Worm (Caenorhabditis elegans): ENCODE results near the gene C39H7.4.
A peak's percentile ranks its signal among the peaks of the same experiment; 100 is the strongest.

C39H7.4 gene

ce11 chrIV:5574033-5574432 lies 40.4 kb downstream of the C39H7.4 start, which contains the start of gene T12E12.6:
TSS of gene T12E12.6 (minus strand) at chrIV:5574133.
- TF ChIP-seq pha-4 (tag; optimal IDR thresholded peaks at IDR 0.05) (peak; percentile 59), nhr-23 (tag; optimal IDR thresholded peaks at IDR 0.05) (no peak), fkh-10 (GFP tag; optimal IDR thresholded peaks at IDR 0.05) (no peak), ZK546.5 (tag; optimal IDR thresholded peaks at IDR 0.05) (no peak), tbx-2 (tag; optimal IDR thresholded peaks at IDR 0.05) (no peak)

DNA sequence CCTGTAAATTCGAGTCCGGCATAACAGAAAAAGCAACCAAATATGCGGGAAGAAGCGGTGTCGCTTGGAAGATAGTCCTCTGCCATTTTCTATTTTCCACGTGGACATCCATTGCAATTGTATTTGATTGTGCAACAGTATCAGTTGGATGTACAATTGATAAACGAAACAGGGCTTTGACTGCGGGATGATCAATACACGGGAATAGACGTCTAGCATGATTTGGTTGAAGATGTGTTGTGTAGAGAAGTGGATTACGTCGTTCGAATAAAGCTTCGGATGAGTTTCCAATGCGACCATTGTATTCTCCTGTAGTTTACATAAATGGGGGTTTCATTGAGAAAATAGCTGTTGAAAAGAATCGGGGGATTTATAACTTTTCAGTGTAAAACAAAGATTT lies 41.7 kb downstream of the C39H7.4 start:
- TF ChIP-seq unc-62 (GFP tag; optimal IDR thresholded peaks at IDR 0.05) (no peak), R02D3.7 (tag; optimal IDR thresholded peaks at IDR 0.05) (no peak), pha-4 (tag; optimal IDR thresholded peaks at IDR 0.05) (no peak), egl-27 (tag; optimal IDR thresholded peaks at IDR 0.05) (no peak), nhr-23 (tag; optimal IDR thresholded peaks at IDR 0.05) (no peak), nhr-43 (tag; optimal IDR thresholded peaks at IDR 0.05; ENCODE audit: poor library complexity, severe bottlenecking) (no peak), nhr-237 (tag; optimal IDR thresholded peaks at IDR 0.05) (no peak)

ce11 chrIV:5565105-5565504 lies 49.3 kb downstream of the C39H7.4 start:
- TF ChIP-seq nhr-25 (tag; optimal IDR thresholded peaks at IDR 0.05) (peak; percentile 49), snpc-4 (tag; optimal IDR thresholded peaks at IDR 0.05) (peak; percentile 60), ztf-11 (tag; optimal IDR thresholded peaks at IDR 0.05) (no peak), pha-4 (tag; optimal IDR thresholded peaks at IDR 0.05) (peak; percentile 92), nhr-76 (tag; optimal IDR thresholded peaks at IDR 0.05) (no peak), nhr-11 (tag; optimal IDR thresholded peaks at IDR 0.05) (no peak), nhr-23 (tag; optimal IDR thresholded peaks at IDR 0.05) (peak; percentile 29)

- no peak for TF ChIP-seq aly-2 (tag; optimal IDR thresholded peaks at IDR 0.05)
- TF ChIP-seq nhr-25 (tag; optimal IDR thresholded peaks at IDR 0.05) = peak; percentile 18
Measured at ce11 chrIV:5564293-5564692, 50.1 kb downstream of the C39H7.4 start.

ce11 chrIV:5563280-5563679 lies 51.1 kb downstream of the C39H7.4 start:
- TF ChIP-seq ceh-28 (tag; optimal IDR thresholded peaks at IDR 0.05) = no peak
- TF ChIP-seq nhr-25 (tag; optimal IDR thresholded peaks at IDR 0.05) = peak; percentile 87
